Worm (Caenorhabditis elegans) whole organism, L4/young adult: ENCODE results near the gene clec-24.

Source experiments
- W03F9.2 ChIP-seq: fragments of 150-350 bp; optimal IDR thresholded peaks from 2 replicates; lab custom pipeline; 2014; ENCODE audit warnings: missing biosample characterization, missing genetic modification characterization
- dao-5 ChIP-seq: sonication (generic microtip); optimal IDR thresholded peaks from 2 replicates; lab custom pipeline; 2016; ENCODE audit warnings: missing genotype, missing genetic modification characterization, moderate library complexity, missing compliant biosample characterization
- him-1 ChIP-seq: sonication (generic microtip); optimal IDR thresholded peaks from 2 replicates; lab custom pipeline; 2016; ENCODE audit warnings: missing genotype, missing genetic modification reagents, missing genetic modification characterization, missing compliant biosample characterization

ce11 chrV:16874966-16875365 lies 13.2 kb downstream of the clec-24 start, which contains the start of gene F49A5.10:
- no peak for TF ChIP-seq W03F9.2 (tag; lab: Kevin White, UChicago)
- TF ChIP-seq him-1 (tag; lab: Kevin White, UChicago) = no peak
- no peak for TF ChIP-seq dao-5 (tag; lab: Kevin White, UChicago)
